Fruit fly (Drosophila melanogaster): ENCODE results near the gene CG31248.

DNA sequence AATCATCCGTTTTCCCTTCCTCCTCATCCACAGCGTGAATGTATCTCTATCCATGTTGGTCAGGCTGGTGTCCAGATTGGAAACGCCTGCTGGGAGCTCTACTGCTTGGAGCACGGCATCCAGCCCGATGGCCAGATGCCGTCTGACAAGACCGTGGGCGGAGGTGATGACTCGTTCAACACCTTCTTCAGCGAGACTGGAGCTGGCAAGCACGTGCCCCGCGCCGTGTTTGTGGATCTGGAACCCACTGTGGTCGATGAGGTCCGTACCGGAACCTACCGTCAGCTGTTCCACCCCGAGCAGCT, 42.0 kb upstream of the CG31248 start:
- no peak for TF ChIP-seq CG9705 (GFP tag; optimal IDR thresholded peaks at IDR 0.05)
- TF ChIP-seq psq (GFP tag; optimal IDR thresholded peaks at IDR 0.05), result no peak
- no peak for TF ChIP-seq OdsH (GFP tag; optimal IDR thresholded peaks at IDR 0.05)

All from whole organism, wandering third instar larva.